Worm (Caenorhabditis elegans) whole organism, mixed stage, embryonic: ENCODE measurements around the gene str-238.

Source experiments
- bed-3 ChIP-seq: fragments of 200-800 bp; sonication (Bioruptor generic); optimal IDR thresholded peaks from 3 replicates; lab custom pipeline; 2018; ENCODE audit warnings: mild to moderate bottlenecking, missing genetic modification characterization, moderate library complexity, missing compliant biosample characterization
- blmp-1 ChIP-seq: fragments of 150-350 bp; optimal IDR thresholded peaks from 2 replicates; lab custom pipeline; 2014; ENCODE audit warnings: missing biosample characterization, missing genetic modification characterization
- ceh-39 ChIP-seq: fragments of 150-350 bp; optimal IDR thresholded peaks from 2 replicates; lab custom pipeline; 2014; ENCODE audit warnings: missing biosample characterization, missing genetic modification characterization
- ceh-43 ChIP-seq: fragments of 200-800 bp; sonication (Bioruptor generic); optimal IDR thresholded peaks from 2 replicates; lab custom pipeline; 2018; ENCODE audit warnings: mild to moderate bottlenecking, missing genetic modification characterization, moderate library complexity, missing compliant biosample characterization
- ceh-83 ChIP-seq: fragments of 200-800 bp; sonication (Bioruptor generic); optimal IDR thresholded peaks from 2 replicates; lab custom pipeline; 2018; ENCODE audit warnings: mild to moderate bottlenecking, missing genetic modification characterization, missing compliant biosample characterization
- ces-1 ChIP-seq: fragments of 150-350 bp; optimal IDR thresholded peaks from 2 replicates; lab custom pipeline; 2014; ENCODE audit warnings: missing biosample characterization, missing genetic modification reagents, missing genetic modification characterization
- cnd-1 ChIP-seq: fragments of 200-800 bp; sonication (Bioruptor generic); optimal IDR thresholded peaks from 2 replicates; lab custom pipeline; 2018; ENCODE audit warnings: mild to moderate bottlenecking, missing genetic modification characterization, missing compliant biosample characterization
- drap-1 ChIP-seq: fragments of 200-800 bp; sonication (Bioruptor generic); optimal IDR thresholded peaks from 3 replicates; lab custom pipeline; 2018; ENCODE audit warnings: mild to moderate bottlenecking, missing genetic modification characterization, missing compliant biosample characterization
- elt-1 ChIP-seq: sonication (generic microtip); optimal IDR thresholded peaks from 2 replicates; lab custom pipeline; 2017; ENCODE audit warnings: missing genetic modification characterization, mild to moderate bottlenecking, missing compliant biosample characterization, antibody characterized with exemption, moderate library complexity, borderline replicate concordance; ENCODE audit not compliant: insufficient read depth
- flh-1 ChIP-seq: fragments of 200-800 bp; sonication (Bioruptor generic); optimal IDR thresholded peaks from 2 replicates; lab custom pipeline; 2018; ENCODE audit warnings: mild to moderate bottlenecking, missing genetic modification characterization, moderate library complexity, missing compliant biosample characterization
- ham-2 ChIP-seq: fragments of 200-800 bp; sonication (Bioruptor generic); optimal IDR thresholded peaks from 2 replicates; lab custom pipeline; 2018; ENCODE audit warnings: mild to moderate bottlenecking, missing genetic modification characterization, missing compliant biosample characterization
- hlh-1 ChIP-seq: fragments of 150-350 bp; optimal IDR thresholded peaks from 2 replicates; lab custom pipeline; 2014; ENCODE audit warnings: missing biosample characterization, missing genetic modification reagents, missing genetic modification characterization
- lin-13 ChIP-seq: fragments of 150-350 bp; optimal IDR thresholded peaks from 2 replicates; lab custom pipeline; 2014; ENCODE audit warnings: missing biosample characterization, missing genetic modification characterization
- lin-32 ChIP-seq: fragments of 200-800 bp; sonication (Bioruptor generic); optimal IDR thresholded peaks from 2 replicates; lab custom pipeline; 2018; ENCODE audit warnings: mild to moderate bottlenecking, missing genetic modification characterization, missing compliant biosample characterization
- lsy-2 ChIP-seq: fragments of 150-350 bp; optimal IDR thresholded peaks from 2 replicates; lab custom pipeline; 2014; ENCODE audit warnings: missing biosample characterization, missing genetic modification characterization
- mab-5 ChIP-seq: fragments of 150-350 bp; optimal IDR thresholded peaks from 2 replicates; lab custom pipeline; 2014; ENCODE audit warnings: missing biosample characterization, missing genetic modification characterization
- mep-1 ChIP-seq: fragments of 150-350 bp; optimal IDR thresholded peaks from 2 replicates; lab custom pipeline; 2017; ENCODE audit warnings: missing biosample characterization, missing genetic modification reagents, missing genetic modification characterization, inconsistent platforms
- mls-2 ChIP-seq: sonication (generic microtip); optimal IDR thresholded peaks from 2 replicates; lab custom pipeline; 2016; ENCODE audit warnings: mild to moderate bottlenecking, missing genetic modification characterization, moderate library complexity, missing compliant biosample characterization
- nhr-12 ChIP-seq: fragments of 150-350 bp; optimal IDR thresholded peaks from 2 replicates; lab custom pipeline; 2014; ENCODE audit warnings: missing biosample characterization, missing genetic modification characterization
- nhr-237 ChIP-seq: fragments of 150-350 bp; optimal IDR thresholded peaks from 2 replicates; lab custom pipeline; 2014; ENCODE audit warnings: missing biosample characterization, missing genetic modification characterization
- nhr-28 ChIP-seq: fragments of 150-350 bp; optimal IDR thresholded peaks from 2 replicates; lab custom pipeline; 2014; ENCODE audit warnings: missing biosample characterization, missing genetic modification characterization
- pha-4 ChIP-seq: fragments of 150-350 bp; optimal IDR thresholded peaks from 2 replicates; lab custom pipeline; 2018; ENCODE audit warnings: missing biosample characterization, missing genetic modification reagents, missing genetic modification characterization
- sem-2 ChIP-seq: fragments of 200-800 bp; sonication (Bioruptor generic); optimal IDR thresholded peaks from 2 replicates; lab custom pipeline; 2018; ENCODE audit warnings: mild to moderate bottlenecking, missing genetic modification characterization, missing compliant biosample characterization
- snpc-4 ChIP-seq: fragments of 150-350 bp; optimal IDR thresholded peaks from 2 replicates; lab custom pipeline; 2014; ENCODE audit warnings: missing biosample characterization, missing genetic modification characterization
- sptf-1 ChIP-seq: sonication (generic microtip); optimal IDR thresholded peaks from 2 replicates; lab custom pipeline; 2017; ENCODE audit warnings: mild to moderate bottlenecking, missing genetic modification characterization, moderate library complexity, missing compliant biosample characterization
- tbx-8 ChIP-seq: fragments of 200-800 bp; sonication (Bioruptor generic); optimal IDR thresholded peaks from 2 replicates; lab custom pipeline; 2018; ENCODE audit warnings: mild to moderate bottlenecking, missing genetic modification characterization, moderate library complexity, missing compliant biosample characterization
- unc-120 ChIP-seq: sonication (generic microtip); optimal IDR thresholded peaks from 2 replicates; lab custom pipeline; 2017; ENCODE audit warnings: missing genetic modification characterization, missing compliant biosample characterization; ENCODE audit not compliant: poor library complexity, severe bottlenecking
- unc-39 ChIP-seq: fragments of 150-350 bp; optimal IDR thresholded peaks from 2 replicates; lab custom pipeline; 2014; ENCODE audit warnings: missing biosample characterization, missing genetic modification characterization
- unc-62 ChIP-seq: fragments of 150-350 bp; optimal IDR thresholded peaks from 2 replicates; lab custom pipeline; 2014; ENCODE audit warnings: missing biosample characterization, missing genetic modification reagents, missing genetic modification characterization
- zip-8 ChIP-seq: fragments of 150-350 bp; optimal IDR thresholded peaks from 2 replicates; lab custom pipeline; 2014; ENCODE audit warnings: missing biosample characterization, missing genetic modification characterization
- ztf-11 ChIP-seq: fragments of 150-350 bp; optimal IDR thresholded peaks from 2 replicates; lab custom pipeline; 2014; ENCODE audit warnings: missing biosample characterization, missing genetic modification characterization

Gene str-238

DNA sequence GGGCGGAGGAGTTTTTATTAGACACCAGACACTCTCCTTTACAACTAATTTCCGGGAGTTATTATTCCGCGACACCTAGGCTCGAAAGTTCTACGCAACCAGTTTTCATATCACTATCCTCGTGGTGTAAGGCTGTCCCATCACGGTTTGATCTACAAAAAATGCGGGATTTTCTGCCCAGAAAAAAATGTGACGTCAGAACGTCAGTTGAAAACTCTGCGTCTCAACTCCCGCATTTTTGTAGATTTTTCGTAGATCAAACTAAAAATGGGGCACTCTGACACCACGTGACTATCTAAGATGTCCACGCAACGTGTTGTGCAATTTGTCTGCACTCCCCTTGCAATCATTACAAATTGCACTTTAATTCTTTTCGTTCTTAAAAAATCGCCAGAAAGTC lies at the start of gene str-238:
Gene str-238, plus strand, starts transcription at position 301 of the 400 bp plus-strand sequence.
- no peak for TF ChIP-seq blmp-1 (tag; lab: Kevin White, UChicago)
- TF ChIP-seq mab-5 (tag; lab: Kevin White, UChicago) = no peak
- TF ChIP-seq sem-2 = no peak
- no peak for TF ChIP-seq ztf-11 (tag; lab: Kevin White, UChicago)
- TF ChIP-seq unc-62 = no peak
- no peak for TF ChIP-seq lin-13 (tag; lab: Kevin White, UChicago)
- TF ChIP-seq flh-1 (GFP tag; lab: Kevin White, UChicago) = no peak
- no peak for TF ChIP-seq nhr-237
- TF ChIP-seq unc-120 (tag; lab: Kevin White, UChicago) = no peak
- TF ChIP-seq elt-1 (tag; lab: Kevin White, UChicago) = no peak
- no peak for TF ChIP-seq sptf-1 (tag; lab: Kevin White, UChicago)

DNA sequence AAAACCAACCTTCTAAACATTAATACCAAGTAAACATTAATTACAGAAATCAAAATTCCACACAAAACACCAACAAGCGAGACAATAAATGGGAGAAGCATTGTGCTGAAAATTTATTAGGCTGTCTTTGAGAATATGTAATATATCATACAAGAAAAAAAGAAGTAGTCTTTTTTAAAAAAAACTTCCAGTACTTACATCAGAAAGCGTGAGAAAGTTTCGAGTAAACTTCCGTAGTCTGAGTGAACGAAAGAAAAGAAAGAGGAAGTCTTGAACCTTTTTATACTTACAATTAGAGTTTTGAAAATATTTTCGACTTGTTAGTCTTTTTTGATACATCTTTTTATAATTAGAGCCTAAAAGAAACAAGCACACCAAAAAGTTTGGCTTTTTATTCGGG lies 45.1 kb upstream of the str-238 start, which contains the start of gene srbc-40:
Gene srbc-40, minus strand, starts transcription at position 101 of the 400 bp plus-strand sequence.
- TF ChIP-seq sptf-1 (tag; lab: Kevin White, UChicago) = no peak
- TF ChIP-seq mep-1 (tag; lab: Kevin White, UChicago) = no peak
- no peak for TF ChIP-seq cnd-1 (tag; lab: Kevin White, UChicago)
- TF ChIP-seq blmp-1 (tag; lab: Kevin White, UChicago) = no peak
- no peak for TF ChIP-seq pha-4
- TF ChIP-seq ztf-11 (tag; lab: Kevin White, UChicago) = no peak
- no peak for TF ChIP-seq mls-2 (tag; lab: Kevin White, UChicago)
- TF ChIP-seq ceh-43 (GFP tag; lab: Kevin White, UChicago) = no peak
- TF ChIP-seq snpc-4 = no peak
- TF ChIP-seq lsy-2 (tag; lab: Kevin White, UChicago) = no peak
- TF ChIP-seq ceh-83 = no peak
- no peak for TF ChIP-seq unc-39
- TF ChIP-seq lin-32 (GFP tag; lab: Kevin White, UChicago) = no peak
- no peak for TF ChIP-seq zip-8 (tag; lab: Kevin White, UChicago)
- no peak for TF ChIP-seq elt-1 (tag; lab: Kevin White, UChicago)

- TF ChIP-seq flh-1 (GFP tag; lab: Kevin White, UChicago) (no peak), nhr-28 (tag; lab: Kevin White, UChicago) (no peak), nhr-237 (no peak), ces-1 (GFP tag; lab: Kevin White, UChicago) (no peak), nhr-12 (tag; lab: Kevin White, UChicago) (no peak), ceh-83 (no peak), unc-120 (tag; lab: Kevin White, UChicago) (no peak), ceh-39 (tag; lab: Kevin White, UChicago) (no peak), sem-2 (no peak), ham-2 (GFP tag; lab: Kevin White, UChicago) (no peak), hlh-1 (no peak), ztf-11 (tag; lab: Kevin White, UChicago) (no peak), zip-8 (tag; lab: Kevin White, UChicago) (no peak), lin-13 (tag; lab: Kevin White, UChicago) (no peak), mab-5 (tag; lab: Kevin White, UChicago) (no peak), elt-1 (tag; lab: Kevin White, UChicago) (no peak), bed-3 (GFP tag; lab: Kevin White, UChicago) (no peak), drap-1 (no peak), sptf-1 (tag; lab: Kevin White, UChicago) (no peak), tbx-8 (GFP tag; lab: Kevin White, UChicago) (no peak)
Observed at ce11 chrV:722889-723288, 41.9 kb upstream of the str-238 start.

ce11 chrV:723895-724352 lies 40.9 kb upstream of the str-238 start, which contains the start of gene fbxb-72:
TSS of gene fbxb-72 (minus strand) at chrV:723952.
- TF ChIP-seq hlh-1 = peak; percentile 9
- TF ChIP-seq mls-2 (tag; lab: Kevin White, UChicago) = no peak
- peak; percentile 44 for TF ChIP-seq ceh-39 (tag; lab: Kevin White, UChicago)
- peak; percentile 18 for TF ChIP-seq sptf-1 (tag; lab: Kevin White, UChicago)
- no peak for TF ChIP-seq nhr-28 (tag; lab: Kevin White, UChicago)
- TF ChIP-seq elt-1 (tag; lab: Kevin White, UChicago) = no peak
- no peak for TF ChIP-seq mab-5 (tag; lab: Kevin White, UChicago)
